Fruit fly (Drosophila melanogaster) whole organism, embryonic: ENCODE data around the gene CG5886.
A peak's percentile ranks its signal among the peaks of the same experiment; 100 is the strongest.

Experiments
- B-H2 ChIP-seq: fragments of 200-800 bp; sonication (Bioruptor generic); optimal IDR thresholded peaks from 2 replicates; lab custom pipeline; 2018; ENCODE audit warnings: missing biosample characterization, mild to moderate bottlenecking, missing genetic modification characterization
- BEAF-32 ChIP-seq: fragments of 200-800 bp; sonication (Bioruptor generic); optimal IDR thresholded peaks from 3 replicates; lab custom pipeline; 2017; ENCODE audit warnings: missing biosample characterization, missing genetic modification characterization, mild to moderate bottlenecking, moderate library complexity, missing genetic modification reagents
- CG11504 ChIP-seq: fragments of 200-800 bp; sonication (Bioruptor generic); optimal IDR thresholded peaks from 3 replicates; lab custom pipeline; 2019; ENCODE audit warnings: missing biosample characterization, mild to moderate bottlenecking, missing genetic modification characterization, moderate library complexity
- CG11696 ChIP-seq: fragments of 200-800 bp; sonication (Bioruptor generic); IDR thresholded peaks from 2 replicates; pipeline ENCODE4 v1.3.6; 2022; ENCODE audit warnings: missing biosample characterization, missing genetic modification characterization
- CG13123 ChIP-seq: fragments of 200-800 bp; sonication (Bioruptor generic); optimal IDR thresholded peaks from 2 replicates; lab custom pipeline; 2016; ENCODE audit warnings: missing biosample characterization, missing genetic modification characterization
- CG17186 ChIP-seq: fragments of 200-800 bp; sonication (Bioruptor generic); optimal IDR thresholded peaks from 3 replicates; lab custom pipeline; 2017; ENCODE audit warnings: missing biosample characterization, missing genetic modification reagents, missing genetic modification characterization
- CG18599 ChIP-seq: fragments of 200-800 bp; sonication (Bioruptor generic); optimal IDR thresholded peaks from 3 replicates; lab custom pipeline; 2017; ENCODE audit warnings: missing biosample characterization, missing genetic modification characterization, mild to moderate bottlenecking, moderate library complexity, missing genetic modification reagents
- CG18764 ChIP-seq: fragments of 200-800 bp; sonication (Bioruptor generic); optimal IDR thresholded peaks from 3 replicates; lab custom pipeline; 2016; ENCODE audit warnings: missing biosample characterization, missing genetic modification characterization
- CG3065 ChIP-seq: fragments of 200-800 bp; sonication (Bioruptor generic); optimal IDR thresholded peaks from 2 replicates; lab custom pipeline; 2016; ENCODE audit warnings: missing biosample characterization, missing genetic modification characterization
- CG3163 ChIP-seq: fragments of 200-800 bp; sonication (Bioruptor generic); optimal IDR thresholded peaks from 3 replicates; lab custom pipeline; 2016; ENCODE audit warnings: missing biosample characterization, missing genetic modification characterization
- CG33213 ChIP-seq: fragments of 200-800 bp; sonication (Bioruptor generic); optimal IDR thresholded peaks from 3 replicates; lab custom pipeline; 2016; ENCODE audit warnings: missing biosample characterization, missing genetic modification characterization
- CG34376 ChIP-seq: fragments of 200-800 bp; sonication (Bioruptor generic); optimal IDR thresholded peaks from 2 replicates; lab custom pipeline; 2018; ENCODE audit warnings: missing biosample characterization, mild to moderate bottlenecking, missing genetic modification characterization
- CG3847 ChIP-seq: fragments of 200-800 bp; sonication (Bioruptor generic); IDR thresholded peaks from 2 replicates; pipeline ENCODE4 v1.3.6; 2022; ENCODE audit warnings: missing biosample characterization, missing genetic modification characterization
- CG4360 ChIP-seq: fragments of 200-800 bp; sonication (Bioruptor generic); IDR thresholded peaks from 2 replicates; pipeline ENCODE4 v1.3.6; 2022; ENCODE audit warnings: missing biosample characterization, missing genetic modification characterization
- CG4707 ChIP-seq: fragments of 200-800 bp; sonication (Bioruptor generic); optimal IDR thresholded peaks from 2 replicates; lab custom pipeline; 2018; ENCODE audit warnings: missing biosample characterization, mild to moderate bottlenecking, missing genetic modification characterization, moderate library complexity
- CG6791 ChIP-seq: fragments of 200-800 bp; sonication (Bioruptor generic); IDR thresholded peaks from 3 replicates; pipeline ENCODE4 v1.3.6; 2022; ENCODE audit warnings: missing biosample characterization, missing genetic modification characterization; ENCODE audit not compliant: partially characterized antibody
- CG7372 ChIP-seq: fragments of 200-800 bp; sonication (Bioruptor generic); IDR thresholded peaks from 2 replicates; pipeline ENCODE4 v1.3.6; 2022; ENCODE audit warnings: missing biosample characterization, missing genetic modification characterization
- CG7928 ChIP-seq: fragments of 200-800 bp; sonication (Bioruptor generic); optimal IDR thresholded peaks from 2 replicates; lab custom pipeline; 2017; ENCODE audit warnings: missing biosample characterization, mild to moderate bottlenecking, missing genetic modification characterization
- CG7963 ChIP-seq: fragments of 200-800 bp; sonication (Bioruptor generic); IDR thresholded peaks from 3 replicates; pipeline ENCODE4 v1.3.6; 2022; ENCODE audit warnings: missing biosample characterization, missing genetic modification characterization; ENCODE audit not compliant: partially characterized antibody
- CG9609 ChIP-seq: fragments of 200-800 bp; sonication (Bioruptor generic); optimal IDR thresholded peaks from 3 replicates; lab custom pipeline; 2016; ENCODE audit warnings: missing biosample characterization, missing genetic modification characterization
- CG9727 ChIP-seq: fragments of 200-800 bp; sonication (Bioruptor generic); optimal IDR thresholded peaks from 3 replicates; lab custom pipeline; 2017; ENCODE audit warnings: missing biosample characterization, mild to moderate bottlenecking, missing genetic modification characterization
- CHES-1-like ChIP-seq: fragments of 200-800 bp; sonication (Bioruptor generic); optimal IDR thresholded peaks from 2 replicates; lab custom pipeline; 2016; ENCODE audit warnings: missing biosample characterization, missing genetic modification characterization
- CTCF ChIP-seq: fragments of 200-800 bp; sonication (Bioruptor generic); optimal IDR thresholded peaks from 2 replicates; lab custom pipeline; 2017; ENCODE audit warnings: missing biosample characterization, mild to moderate bottlenecking, missing genetic modification characterization, moderate library complexity
- CoRest ChIP-seq: fragments of 200-800 bp; sonication (Bioruptor generic); optimal IDR thresholded peaks from 3 replicates; lab custom pipeline; 2018; ENCODE audit warnings: missing biosample characterization, mild to moderate bottlenecking, missing genetic modification characterization, moderate library complexity
- Deaf1 ChIP-seq: fragments of 200-800 bp; optimal IDR thresholded peaks from 3 replicates; lab custom pipeline; 2019; ENCODE audit warnings: missing biosample characterization, mild to moderate bottlenecking, missing genetic modification characterization, moderate library complexity
- Dp ChIP-seq: fragments of 200-800 bp; sonication (Bioruptor generic); optimal IDR thresholded peaks from 2 replicates; lab custom pipeline; 2018; ENCODE audit warnings: missing biosample characterization, mild to moderate bottlenecking, missing genetic modification characterization, moderate library complexity
- E2f2 ChIP-seq: fragments of 200-800 bp; sonication (Bioruptor generic); IDR thresholded peaks from 2 replicates; pipeline ENCODE4 v1.3.6; 2022; ENCODE audit warnings: missing biosample characterization, missing genetic modification characterization
- Elba2 ChIP-seq: fragments of 200-800 bp; sonication (Bioruptor generic); optimal IDR thresholded peaks from 3 replicates; lab custom pipeline; 2016; ENCODE audit warnings: missing biosample characterization, missing genetic modification characterization
- Ets97D ChIP-seq: fragments of 200-800 bp; sonication (Bioruptor generic); optimal IDR thresholded peaks from 3 replicates; lab custom pipeline; 2016; ENCODE audit warnings: missing biosample characterization, missing genetic modification characterization
- HHEX ChIP-seq: fragments of 200-800 bp; sonication (Bioruptor generic); optimal IDR thresholded peaks from 3 replicates; lab custom pipeline; 2017; ENCODE audit warnings: missing biosample characterization, mild to moderate bottlenecking, missing genetic modification characterization, missing genetic modification reagents
- Hr51 ChIP-seq, 2 experiments: fragments of 200-800 bp; sonication (Bioruptor generic); optimal IDR thresholded peaks; 2 replicates in 1 of 2; 3 replicates in 1 of 2; lab custom pipeline; 2016 to 2018; ENCODE audit warnings: missing biosample characterization in 2 of 2, missing genetic modification characterization in 2 of 2, mild to moderate bottlenecking in 1 of 2, moderate library complexity in 1 of 2
- Hsf ChIP-seq: fragments of 200-800 bp; sonication (Bioruptor generic); optimal IDR thresholded peaks from 3 replicates; lab custom pipeline; 2016; ENCODE audit warnings: missing biosample characterization, missing genetic modification characterization
- Lhr ChIP-seq: fragments of 200-800 bp; sonication (Bioruptor generic); optimal IDR thresholded peaks from 3 replicates; lab custom pipeline; 2017; ENCODE audit warnings: mild to moderate bottlenecking, missing biosample characterization, missing genetic modification reagents, missing genetic modification characterization
- Lim3 ChIP-seq: fragments of 200-800 bp; sonication (Bioruptor generic); IDR thresholded peaks from 2 replicates; pipeline ENCODE4 v1.3.6; 2022; ENCODE audit warnings: missing biosample characterization, missing genetic modification characterization
- Med ChIP-seq: fragments of 200-800 bp; sonication (Bioruptor generic); peaks from one replicate; lab custom pipeline; 2016; ENCODE audit warnings: missing biosample characterization, missing genetic modification characterization, mild to moderate bottlenecking, inconsistent platforms, moderate library complexity
- Rx ChIP-seq: fragments of 200-800 bp; sonication (Bioruptor generic); IDR thresholded peaks from 2 replicates; pipeline ENCODE4 v1.3.6; 2022; ENCODE audit warnings: missing biosample characterization, missing genetic modification characterization
- Sin3A ChIP-seq: fragments of >200 bp; optimal IDR thresholded peaks from 2 replicates; lab custom pipeline; 2018
- YL-1 ChIP-seq: fragments of 200-800 bp; sonication (Bioruptor generic); optimal IDR thresholded peaks from 3 replicates; lab custom pipeline; 2017; ENCODE audit warnings: missing biosample characterization, mild to moderate bottlenecking, missing genetic modification characterization
- danr ChIP-seq: fragments of 200-800 bp; sonication (Bioruptor generic); IDR thresholded peaks from 2 replicates; pipeline ENCODE4 v1.3.6; 2022; ENCODE audit warnings: missing biosample characterization, missing genetic modification characterization
- dpn ChIP-seq, 2 experiments: fragments of 200-800 bp; sonication (Bioruptor generic); optimal IDR thresholded peaks; 3 replicates each; lab custom pipeline; 2016; ENCODE audit warnings: missing biosample characterization in 2 of 2, missing genetic modification characterization in 2 of 2
- gfzf ChIP-seq: fragments of 200-800 bp; sonication (Bioruptor generic); optimal IDR thresholded peaks from 2 replicates; lab custom pipeline; 2016; ENCODE audit warnings: missing biosample characterization, mild to moderate bottlenecking, missing genetic modification characterization, moderate library complexity
- lilli ChIP-seq: fragments of 200-800 bp; sonication (Bioruptor generic); optimal IDR thresholded peaks from 3 replicates; lab custom pipeline; 2016; ENCODE audit warnings: missing biosample characterization, missing genetic modification characterization
- lov ChIP-seq, 2 experiments: fragments of 200-800 bp in 1 of 2; fragments of >200 bp in 1 of 2; sonication (Bioruptor generic) in 1 of 2; IDR thresholded peaks in 1 of 2; optimal IDR thresholded peaks in 1 of 2; 2 replicates in 1 of 2; 3 replicates in 1 of 2; pipeline versions ENCODE4 v1.3.6 to Lab custom; 2017 to 2022; ENCODE audit warnings: missing biosample characterization in 1 of 2, missing genetic modification characterization in 1 of 2
- pho ChIP-seq: fragments of 200-800 bp; sonication (Bioruptor generic); optimal IDR thresholded peaks from 2 replicates; lab custom pipeline; 2016; ENCODE audit warnings: missing biosample characterization, missing genetic modification characterization
- phol ChIP-seq: fragments of 200-800 bp; sonication (Bioruptor generic); optimal IDR thresholded peaks from 3 replicates; lab custom pipeline; 2018; ENCODE audit warnings: missing biosample characterization, mild to moderate bottlenecking, missing genetic modification characterization, moderate library complexity
- psq ChIP-seq: fragments of 200-800 bp; sonication (Bioruptor generic); optimal IDR thresholded peaks from 2 replicates; lab custom pipeline; 2017; ENCODE audit warnings: missing biosample characterization, missing genetic modification characterization
- pzg ChIP-seq: fragments of 200-800 bp; sonication (Bioruptor generic); optimal IDR thresholded peaks from 3 replicates; lab custom pipeline; 2018; ENCODE audit warnings: missing biosample characterization, mild to moderate bottlenecking, missing genetic modification characterization, moderate library complexity
- sd ChIP-seq: fragments of 200-800 bp; sonication (Bioruptor generic); optimal IDR thresholded peaks from 3 replicates; lab custom pipeline; 2018; ENCODE audit warnings: missing biosample characterization, mild to moderate bottlenecking, missing genetic modification characterization, moderate library complexity
- sens-2 ChIP-seq: fragments of 200-800 bp; sonication (Bioruptor generic); IDR thresholded peaks from 2 replicates; pipeline ENCODE4 v1.3.6; 2022; ENCODE audit warnings: missing biosample characterization, missing genetic modification characterization
- tio ChIP-seq: fragments of 200-800 bp; sonication (Bioruptor generic); optimal IDR thresholded peaks from 2 replicates; lab custom pipeline; 2017; ENCODE audit warnings: missing biosample characterization, missing genetic modification characterization, inconsistent platforms
- trem ChIP-seq: fragments of 200-800 bp; optimal IDR thresholded peaks from 3 replicates; lab custom pipeline; 2019; ENCODE audit warnings: missing biosample characterization, mild to moderate bottlenecking, missing genetic modification characterization, moderate library complexity

CG5886 gene

DNA sequence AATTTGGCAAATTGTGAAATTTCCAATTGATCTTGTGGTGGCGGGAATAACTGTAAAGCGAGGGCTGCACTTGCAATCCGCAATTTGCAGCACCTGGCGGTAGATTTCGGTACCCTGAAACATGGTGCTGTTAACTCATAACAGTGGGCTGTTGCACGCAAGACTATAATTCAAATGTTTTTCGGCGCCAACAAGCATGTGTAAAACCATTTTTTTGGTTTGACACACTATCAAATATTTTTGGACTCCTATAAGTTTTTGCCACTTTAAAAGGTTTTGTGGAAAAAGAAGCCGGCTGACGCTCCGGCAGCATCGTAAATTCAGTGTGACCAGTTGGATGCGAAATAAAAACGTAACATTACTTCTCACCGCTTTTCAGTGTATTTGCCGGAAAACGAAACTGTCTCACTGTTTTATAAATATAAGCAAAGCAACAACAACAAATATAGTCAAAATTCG, at the start of gene CG5886, which contains the start of gene CG14545:
Gene CG5886, plus strand, starts transcription at position 409 of the 459 bp plus-strand sequence.
Gene CG14545, minus strand, starts transcription at position 68 of the 459 bp plus-strand sequence.
- TF ChIP-seq HHEX (GFP tag; lab: Kevin White, UChicago) (no peak), lilli (peak; percentile 15), CG11504 (tag; lab: Kevin White, UChicago) (peak; percentile 10), pho (GFP tag; lab: Kevin White, UChicago) (peak; percentile 24), trem (peak; percentile 82), CG4707 (GFP tag; lab: Kevin White, UChicago) (no peak), CG3065 (GFP tag; lab: Kevin White, UChicago) (no peak), Sin3A (peak; percentile 94), pzg (GFP tag; lab: Kevin White, UChicago) (peak; percentile 75), CG3163 (GFP tag; lab: Kevin White, UChicago) (no peak), CG3847 (no peak), dpn (GFP tag; optimal IDR thresholded peaks at IDR 0.05; lab: Kevin White, UChicago) (peak in 1 of 2 experiments; percentile 4), sd (tag; lab: Kevin White, UChicago) (no peak), CTCF (peak; percentile 93), CG7372 (GFP tag; lab: Robert Waterston, UW) (no peak), CHES-1-like (peak; percentile 31), Dp (peak; percentile 80), CG34376 (no peak), gfzf (GFP tag; lab: Kevin White, UChicago) (peak; percentile 91), Elba2 (GFP tag; lab: Kevin White, UChicago) (peak; percentile 94), tio (no peak), E2f2 (GFP tag; lab: Robert Waterston, UW) (peak; percentile 87), Rx (GFP tag; lab: Robert Waterston, UW) (peak; percentile 26; the same call in 1 of the 2 replicates), CG9609 (GFP tag; lab: Kevin White, UChicago) (no peak), CG11696 (GFP tag; lab: Robert Waterston, UW) (no peak), BEAF-32 (GFP tag; lab: Kevin White, UChicago) (peak; percentile 34), sens-2 (GFP tag; lab: Robert Waterston, UW) (no peak), YL-1 (GFP tag; lab: Kevin White, UChicago) (peak; percentile 19), Hsf (no peak), lov (optimal IDR thresholded peaks at IDR 0.05; lab: Kevin White, UChicago) (no peak), lov (GFP tag; IDR thresholded peaks at IDR 0.05; lab: Robert Waterston, UW) (no peak), CG17186 (GFP tag; lab: Kevin White, UChicago) (peak; percentile 100), Hr51 (GFP tag; optimal IDR thresholded peaks at IDR 0.05; lab: Kevin White, UChicago) (no peak), CG7963 (no peak), CG7928 (GFP tag; lab: Kevin White, UChicago) (peak; percentile 88), phol (tag; lab: Kevin White, UChicago) (peak; percentile 35), CG18764 (GFP tag; lab: Kevin White, UChicago) (no peak), danr (no peak), Lim3 (GFP tag; lab: Robert Waterston, UW) (no peak), CG4360 (GFP tag; lab: Robert Waterston, UW) (peak; percentile 84), psq (GFP tag; lab: Kevin White, UChicago) (no peak), CoRest (tag; lab: Kevin White, UChicago) (peak; percentile 23), B-H2 (GFP tag; lab: Kevin White, UChicago) (no peak), Ets97D (peak; percentile 59), CG13123 (GFP tag; lab: Kevin White, UChicago) (no peak), CG33213 (peak; percentile 36), CG6791 (GFP tag; lab: Robert Waterston, UW) (no peak), CG9727 (GFP tag; lab: Kevin White, UChicago) (no peak), Lhr (GFP tag; lab: Kevin White, UChicago) (peak; percentile 74), Med (peak; percentile 63), Deaf1 (tag; lab: Kevin White, UChicago) (no peak), CG18599 (no peak)
